Fruit fly (Drosophila melanogaster) whole organism, embryonic: ENCODE measurements around the gene CG14537.
A peak's percentile ranks its signal among the peaks of the same experiment; 100 is the strongest.

Experiments
- Abd-B ChIP-seq: fragments of 200-800 bp; sonication (Bioruptor generic); optimal IDR thresholded peaks from 2 replicates; lab custom pipeline; 2018; ENCODE audit warnings: missing biosample characterization, mild to moderate bottlenecking, missing genetic modification characterization, moderate library complexity
- CG11504 ChIP-seq: fragments of 200-800 bp; sonication (Bioruptor generic); optimal IDR thresholded peaks from 3 replicates; lab custom pipeline; 2019; ENCODE audit warnings: missing biosample characterization, mild to moderate bottlenecking, missing genetic modification characterization, moderate library complexity
- CG11695 ChIP-seq: fragments of 200-800 bp; sonication (Bioruptor generic); IDR thresholded peaks from 3 replicates; pipeline ENCODE4 v1.3.6; 2022; ENCODE audit warnings: missing biosample characterization, missing genetic modification characterization
- CG13424 ChIP-seq: fragments of 200-800 bp; sonication (Bioruptor generic); optimal IDR thresholded peaks from 2 replicates; lab custom pipeline; 2019; ENCODE audit warnings: missing biosample characterization, mild to moderate bottlenecking, missing genetic modification characterization, moderate library complexity
- CG14710 ChIP-seq: fragments of 200-800 bp; sonication (Bioruptor generic); optimal IDR thresholded peaks from 3 replicates; lab custom pipeline; 2019; ENCODE audit warnings: missing biosample characterization, mild to moderate bottlenecking, missing genetic modification characterization, moderate library complexity
- CG15269 ChIP-seq: fragments of 200-800 bp; sonication (Bioruptor generic); optimal IDR thresholded peaks from 2 replicates; lab custom pipeline; 2018; ENCODE audit warnings: missing biosample characterization, mild to moderate bottlenecking, missing genetic modification characterization, moderate library complexity
- CG1603 ChIP-seq: fragments of 200-800 bp; sonication (Bioruptor generic); optimal IDR thresholded peaks from 2 replicates; lab custom pipeline; 2019; ENCODE audit warnings: missing biosample characterization, mild to moderate bottlenecking, missing genetic modification characterization, moderate library complexity
- CG16815 ChIP-seq: fragments of 200-800 bp; sonication (Bioruptor generic); optimal IDR thresholded peaks from 3 replicates; lab custom pipeline; 2017; ENCODE audit warnings: missing biosample characterization, mild to moderate bottlenecking, missing genetic modification characterization
- CG17328 ChIP-seq: fragments of 200-800 bp; sonication (Bioruptor generic); IDR thresholded peaks from 2 replicates; pipeline ENCODE4 v1.3.6; 2022; ENCODE audit warnings: missing biosample characterization, missing genetic modification characterization
- CG17359 ChIP-seq: fragments of 200-800 bp; sonication (Bioruptor generic); optimal IDR thresholded peaks from 3 replicates; lab custom pipeline; 2018; ENCODE audit warnings: missing biosample characterization, mild to moderate bottlenecking, missing genetic modification characterization, moderate library complexity
- CG17829 ChIP-seq: fragments of 200-800 bp; optimal IDR thresholded peaks from 2 replicates; lab custom pipeline; 2019; ENCODE audit warnings: missing biosample characterization, mild to moderate bottlenecking, missing genetic modification characterization, moderate library complexity
- CG18262 ChIP-seq: fragments of 200-800 bp; optimal IDR thresholded peaks from 3 replicates; lab custom pipeline; 2019; ENCODE audit warnings: missing biosample characterization, mild to moderate bottlenecking, missing genetic modification characterization, moderate library complexity
- CG18599 ChIP-seq: fragments of 200-800 bp; sonication (Bioruptor generic); optimal IDR thresholded peaks from 3 replicates; lab custom pipeline; 2017; ENCODE audit warnings: missing biosample characterization, missing genetic modification characterization, mild to moderate bottlenecking, moderate library complexity, missing genetic modification reagents
- CG2120 ChIP-seq: fragments of 200-800 bp; sonication (Bioruptor generic); optimal IDR thresholded peaks from 3 replicates; lab custom pipeline; 2016; ENCODE audit warnings: missing biosample characterization, missing genetic modification characterization
- CG30020 ChIP-seq: fragments of 200-800 bp; optimal IDR thresholded peaks from 2 replicates; lab custom pipeline; 2019; ENCODE audit warnings: missing biosample characterization, mild to moderate bottlenecking, missing genetic modification characterization, moderate library complexity
- CG3163 ChIP-seq: fragments of 200-800 bp; sonication (Bioruptor generic); optimal IDR thresholded peaks from 3 replicates; lab custom pipeline; 2016; ENCODE audit warnings: missing biosample characterization, missing genetic modification characterization
- CG32532 ChIP-seq: fragments of 200-800 bp; sonication (Bioruptor generic); IDR thresholded peaks from 2 replicates; pipeline ENCODE4 v1.3.6; 2022; ENCODE audit warnings: missing biosample characterization, missing genetic modification characterization
- CG3838 ChIP-seq: fragments of 200-800 bp; sonication (Bioruptor generic); optimal IDR thresholded peaks from 3 replicates; lab custom pipeline; 2016; ENCODE audit warnings: missing biosample characterization, missing genetic modification characterization
- CG6272 ChIP-seq: fragments of 200-800 bp; sonication (Bioruptor generic); IDR thresholded peaks from 2 replicates; pipeline ENCODE4 v1.3.6; 2022; ENCODE audit warnings: missing biosample characterization, missing genetic modification characterization
- CG6689 ChIP-seq: fragments of 200-800 bp; sonication (Bioruptor generic); IDR thresholded peaks from 2 replicates; pipeline ENCODE4 v1.3.6; 2022; ENCODE audit warnings: missing biosample characterization, missing genetic modification characterization
- CG7556 ChIP-seq: fragments of 200-800 bp; sonication (Bioruptor generic); optimal IDR thresholded peaks from 2 replicates; lab custom pipeline; 2017; ENCODE audit warnings: missing biosample characterization, mild to moderate bottlenecking, missing genetic modification characterization
- CG9817 ChIP-seq: fragments of 200-800 bp; sonication (Bioruptor generic); optimal IDR thresholded peaks from 2 replicates; lab custom pipeline; 2018; ENCODE audit warnings: missing biosample characterization, mild to moderate bottlenecking, missing genetic modification characterization, moderate library complexity
- D19A ChIP-seq: fragments of 200-800 bp; optimal IDR thresholded peaks from 3 replicates; lab custom pipeline; 2019; ENCODE audit warnings: missing biosample characterization, mild to moderate bottlenecking, missing genetic modification characterization, moderate library complexity
- D19B ChIP-seq: fragments of 200-800 bp; sonication (Bioruptor generic); optimal IDR thresholded peaks from 2 replicates; lab custom pipeline; 2017; ENCODE audit warnings: missing biosample characterization, mild to moderate bottlenecking, missing genetic modification characterization
- GATAe ChIP-seq: fragments of 200-800 bp; sonication (Bioruptor generic); conservative IDR thresholded peaks from 2 replicates; pipeline ENCODE4 v1.3.6; 2022; ENCODE audit warnings: missing biosample characterization, missing genetic modification characterization
- Hmr ChIP-seq: fragments of 200-800 bp; sonication (Bioruptor generic); optimal IDR thresholded peaks from 3 replicates; lab custom pipeline; 2017; ENCODE audit warnings: mild to moderate bottlenecking, missing biosample characterization, missing genetic modification reagents, missing genetic modification characterization
- Med ChIP-seq: fragments of 200-800 bp; sonication (Bioruptor generic); peaks from one replicate; lab custom pipeline; 2016; ENCODE audit warnings: missing biosample characterization, missing genetic modification characterization, mild to moderate bottlenecking, inconsistent platforms, moderate library complexity
- Meics ChIP-seq: fragments of 200-800 bp; sonication (Bioruptor generic); optimal IDR thresholded peaks from 2 replicates; lab custom pipeline; 2017; ENCODE audit warnings: missing biosample characterization, mild to moderate bottlenecking, missing genetic modification characterization
- NC2α ChIP-seq: fragments of 200-800 bp; sonication (Bioruptor generic); optimal IDR thresholded peaks from 2 replicates; lab custom pipeline; 2016; ENCODE audit warnings: missing biosample characterization, missing genetic modification characterization
- NC2β ChIP-seq: fragments of 200-800 bp; sonication (Bioruptor generic); optimal IDR thresholded peaks from 2 replicates; lab custom pipeline; 2016; ENCODE audit warnings: missing biosample characterization, missing genetic modification characterization
- PHDP ChIP-seq: fragments of 200-800 bp; sonication (Bioruptor generic); optimal IDR thresholded peaks from 3 replicates; lab custom pipeline; 2018; ENCODE audit warnings: missing biosample characterization, mild to moderate bottlenecking, missing genetic modification characterization, moderate library complexity
- Poxn ChIP-seq: fragments of 200-800 bp; sonication (Bioruptor generic); IDR thresholded peaks from 2 replicates; pipeline ENCODE4 v1.3.6; 2022; ENCODE audit warnings: missing biosample characterization, missing genetic modification characterization
- Ptx1 ChIP-seq: fragments of 200-800 bp; sonication (Bioruptor generic); IDR thresholded peaks from 2 replicates; pipeline ENCODE4 v1.3.6; 2022; ENCODE audit warnings: missing biosample characterization, missing genetic modification characterization
- Sox102F ChIP-seq: fragments of 200-800 bp; sonication (Bioruptor generic); optimal IDR thresholded peaks from 2 replicates; lab custom pipeline; 2018; ENCODE audit warnings: missing biosample characterization, mild to moderate bottlenecking, missing genetic modification characterization, moderate library complexity
- bbx ChIP-seq: fragments of 200-800 bp; sonication (Bioruptor generic); IDR thresholded peaks from 2 replicates; pipeline ENCODE4 v1.3.6; 2022; ENCODE audit warnings: missing biosample characterization, missing genetic modification characterization; ENCODE audit not compliant: partially characterized antibody
- bcd ChIP-seq: fragments of 200-800 bp; sonication (Bioruptor generic); optimal IDR thresholded peaks from 2 replicates; lab custom pipeline; 2017; ENCODE audit warnings: missing biosample characterization, mild to moderate bottlenecking, missing genetic modification characterization
- bowl ChIP-seq: fragments of 200-800 bp; sonication (Bioruptor generic); IDR thresholded peaks from 2 replicates; pipeline ENCODE4 v1.3.6; 2022; ENCODE audit warnings: missing biosample characterization, missing genetic modification characterization
- dmrt11E ChIP-seq: fragments of 200-800 bp; sonication (Bioruptor generic); optimal IDR thresholded peaks from 3 replicates; lab custom pipeline; 2018; ENCODE audit warnings: missing biosample characterization, mild to moderate bottlenecking, missing genetic modification characterization, moderate library complexity
- esg ChIP-seq: fragments of 200-800 bp; sonication (Bioruptor generic); conservative IDR thresholded peaks from 2 replicates; pipeline ENCODE4 v1.3.6; 2022; ENCODE audit warnings: missing biosample characterization, missing genetic modification characterization
- grau ChIP-seq: fragments of 200-800 bp; optimal IDR thresholded peaks from 3 replicates; lab custom pipeline; 2019; ENCODE audit warnings: missing biosample characterization, mild to moderate bottlenecking, missing genetic modification characterization, moderate library complexity
- knrl ChIP-seq: fragments of 200-800 bp; sonication (Bioruptor generic); IDR thresholded peaks from 3 replicates; pipeline ENCODE4 v1.3.6; 2022; ENCODE audit warnings: missing biosample characterization, missing genetic modification characterization; ENCODE audit not compliant: partially characterized antibody
- lilli ChIP-seq: fragments of 200-800 bp; sonication (Bioruptor generic); optimal IDR thresholded peaks from 3 replicates; lab custom pipeline; 2016; ENCODE audit warnings: missing biosample characterization, missing genetic modification characterization
- nerfin-1 ChIP-seq: fragments of 200-800 bp; sonication (Bioruptor generic); optimal IDR thresholded peaks from 3 replicates; lab custom pipeline; 2019; ENCODE audit warnings: missing biosample characterization, mild to moderate bottlenecking, missing genetic modification characterization, moderate library complexity
- otp ChIP-seq: fragments of 200-800 bp; sonication (Bioruptor generic); IDR thresholded peaks from 3 replicates; pipeline ENCODE4, ENCODE4 v1.3.6; 2022; ENCODE audit warnings: missing biosample characterization, missing genetic modification characterization
- prd ChIP-seq, 3 experiments: fragments of >200 bp in 2 of 3; fragments of 200-800 bp in 1 of 3; sonication (Bioruptor generic) in 1 of 3; optimal IDR thresholded peaks in 2 of 3; IDR thresholded peaks in 1 of 3; 2 replicates in 2 of 3; 3 replicates in 1 of 3; pipeline versions ENCODE4 v1.3.6 to Lab custom; 2017 to 2022; ENCODE audit warnings: missing biosample characterization in 1 of 3, missing genetic modification characterization in 1 of 3
- row ChIP-seq: fragments of 200-800 bp; sonication (Bioruptor generic); IDR thresholded peaks from 3 replicates; pipeline ENCODE4 v1.3.6; 2022; ENCODE audit warnings: missing biosample characterization, missing genetic modification characterization
- sens ChIP-seq: fragments of 200-800 bp; sonication (Bioruptor generic); peaks from one replicate; lab custom pipeline; 2016; ENCODE audit warnings: missing biosample characterization, missing genetic modification characterization
- ssp ChIP-seq: fragments of 200-800 bp; sonication (Bioruptor generic); IDR thresholded peaks from 2 replicates; pipeline ENCODE4 v1.3.6; 2022; ENCODE audit warnings: missing biosample characterization, missing genetic modification characterization
- tap ChIP-seq: fragments of 200-800 bp; optimal IDR thresholded peaks from 3 replicates; lab custom pipeline; 2019; ENCODE audit warnings: missing biosample characterization, mild to moderate bottlenecking, missing genetic modification characterization, moderate library complexity
- trem ChIP-seq: fragments of 200-800 bp; optimal IDR thresholded peaks from 3 replicates; lab custom pipeline; 2019; ENCODE audit warnings: missing biosample characterization, mild to moderate bottlenecking, missing genetic modification characterization, moderate library complexity

Gene CG14537

DNA sequence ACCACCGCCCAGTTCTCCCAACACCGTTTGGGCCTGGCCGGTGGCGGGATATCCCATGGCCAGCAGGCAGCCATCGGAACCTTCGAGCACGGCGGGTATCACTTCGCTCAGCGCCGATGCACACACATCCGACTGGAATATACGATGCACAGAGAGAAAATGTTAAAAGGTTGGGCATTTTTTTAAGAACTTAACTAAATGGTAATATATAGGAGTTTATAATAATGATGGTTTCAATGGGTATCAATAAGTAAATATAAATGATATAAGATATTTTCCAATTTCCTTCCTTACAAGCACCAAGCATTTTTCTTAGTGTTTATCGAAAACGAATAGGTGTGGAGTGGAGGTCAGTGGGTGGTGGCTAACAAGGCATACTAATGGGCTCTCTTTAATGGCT lies 11.4 kb downstream of the CG14537 start (continued):
- TF ChIP-seq CG2120 (GFP tag; lab: Kevin White, UChicago) (peak; percentile 33), D19B (GFP tag; lab: Kevin White, UChicago) (no peak), CG9817 (tag; lab: Kevin White, UChicago) (peak; percentile 19), grau (tag; lab: Kevin White, UChicago) (peak; percentile 46), esg (GFP tag; lab: Robert Waterston, UW) (0 out of 2 replicates have a peak, but pooled peaks have one; percentile 8), Poxn (GFP tag; lab: Robert Waterston, UW) (no peak), lilli (GFP tag; lab: Kevin White, UChicago) (peak; percentile 13), tap (tag; lab: Kevin White, UChicago) (peak; percentile 26), CG11695 (0 out of 3 replicates have a peak, but pooled peaks have one; percentile 9), Meics (GFP tag; lab: Kevin White, UChicago) (peak; percentile 44), bcd (GFP tag; lab: Kevin White, UChicago) (peak; percentile 15), CG18599 (GFP tag; lab: Kevin White, UChicago) (peak; percentile 57), NC2α (no peak), sens (peak; percentile 79), bbx (GFP tag; lab: Robert Waterston, UW) (no peak), PHDP (tag; lab: Kevin White, UChicago) (peak; percentile 43), nerfin-1 (tag; lab: Kevin White, UChicago) (no peak), NC2β (GFP tag; lab: Kevin White, UChicago) (no peak), CG7556 (peak; percentile 53), Hmr (GFP tag; lab: Kevin White, UChicago) (peak; percentile 52), bowl (no peak), CG3163 (no peak), CG6689 (GFP tag; lab: Robert Waterston, UW) (peak; percentile 30; the same call in 1 of the 2 replicates), CG17359 (peak; percentile 63), dmrt11E (tag; lab: Kevin White, UChicago) (peak; percentile 26), Sox102F (peak; percentile 55), row (GFP tag; lab: Robert Waterston, UW) (peak; percentile 62), CG13424 (tag; lab: Kevin White, UChicago) (peak; percentile 9), CG18262 (tag; lab: Kevin White, UChicago) (peak; percentile 47), CG16815 (peak; percentile 19), knrl (GFP tag; lab: Robert Waterston, UW) (no peak), CG17328 (GFP tag; lab: Robert Waterston, UW) (peak; percentile 25; the same call in 1 of the 2 replicates), CG1603 (tag; lab: Kevin White, UChicago) (peak; percentile 24), Med (GFP tag; lab: Kevin White, UChicago) (peak; percentile 44), D19A (tag; lab: Kevin White, UChicago) (peak; percentile 28), CG32532 (GFP tag; lab: Robert Waterston, UW) (peak; percentile 35; the same call in 1 of the 2 replicates), CG17829 (tag; lab: Kevin White, UChicago) (peak; percentile 25), CG15269 (tag; lab: Kevin White, UChicago) (peak; percentile 35), CG11504 (tag; lab: Kevin White, UChicago) (peak; percentile 62), ssp (GFP tag; lab: Robert Waterston, UW) (0 out of 2 replicates have a peak, but pooled peaks have one; percentile 10), CG14710 (tag; lab: Kevin White, UChicago) (peak; percentile 29), prd (optimal IDR thresholded peaks at IDR 0.05; lab: Kevin White, UChicago) (no peak), prd (GFP tag; IDR thresholded peaks at IDR 0.05; lab: Robert Waterston, UW) (peak; percentile 70), GATAe (GFP tag; lab: Robert Waterston, UW) (no peak), trem (tag; lab: Kevin White, UChicago) (peak; percentile 10), CG6272 (GFP tag; lab: Robert Waterston, UW) (no peak), CG3838 (no peak), otp (GFP tag; lab: Robert Waterston, UW) (no peak), CG30020 (no peak), Ptx1 (GFP tag; lab: Robert Waterston, UW) (0 out of 2 replicates have a peak, but pooled peaks have one; percentile 10), Abd-B (GFP tag; lab: Kevin White, UChicago) (peak; percentile 14)
